Fruit fly (Drosophila melanogaster) whole organism, embryonic: ENCODE data around the gene pigs.

ENCODE experiments used
- Atf3 ChIP-seq: fragments of 200-800 bp; sonication (Bioruptor generic); optimal IDR thresholded peaks from 3 replicates; lab custom pipeline; 2016; ENCODE audit warnings: missing biosample characterization, missing genetic modification characterization
- Awh ChIP-seq: fragments of 200-800 bp; sonication (Bioruptor generic); IDR thresholded peaks from 2 replicates; pipeline ENCODE4, ENCODE4 v1.3.6; 2022; ENCODE audit warnings: missing biosample characterization, missing genetic modification characterization
- B-H1 ChIP-seq: fragments of 200-800 bp; sonication (Bioruptor generic); IDR thresholded peaks from 3 replicates; pipeline ENCODE4 v1.3.6; 2022; ENCODE audit warnings: missing biosample characterization, missing genetic modification characterization
- BEAF-32 ChIP-seq: fragments of 200-800 bp; sonication (Bioruptor generic); optimal IDR thresholded peaks from 3 replicates; lab custom pipeline; 2017; ENCODE audit warnings: missing biosample characterization, missing genetic modification characterization, mild to moderate bottlenecking, moderate library complexity, missing genetic modification reagents
- Blimp-1 ChIP-seq: fragments of 200-800 bp; sonication (Bioruptor generic); optimal IDR thresholded peaks from 3 replicates; lab custom pipeline; 2018; ENCODE audit warnings: missing biosample characterization, missing genetic modification characterization, mild to moderate bottlenecking, moderate library complexity, missing genetic modification reagents
- CG10959 ChIP-seq: fragments of 200-800 bp; sonication (Bioruptor generic); IDR thresholded peaks from 2 replicates; pipeline ENCODE4 v1.3.6; 2022; ENCODE audit warnings: missing biosample characterization, missing genetic modification characterization
- CG12769 ChIP-seq: fragments of 200-800 bp; sonication (Bioruptor generic); optimal IDR thresholded peaks from 2 replicates; lab custom pipeline; 2019; ENCODE audit warnings: missing biosample characterization, mild to moderate bottlenecking, missing genetic modification characterization, moderate library complexity
- CG13123 ChIP-seq: fragments of 200-800 bp; sonication (Bioruptor generic); optimal IDR thresholded peaks from 2 replicates; lab custom pipeline; 2016; ENCODE audit warnings: missing biosample characterization, missing genetic modification characterization
- CG13624 ChIP-seq: fragments of 200-800 bp; sonication (Bioruptor generic); optimal IDR thresholded peaks from 2 replicates; lab custom pipeline; 2016; ENCODE audit warnings: missing biosample characterization, missing genetic modification characterization
- CG14014 ChIP-seq: fragments of 200-800 bp; sonication (Bioruptor generic); IDR thresholded peaks from 2 replicates; pipeline ENCODE4 v1.3.6; 2022; ENCODE audit warnings: missing biosample characterization, missing genetic modification characterization
- CG14441 ChIP-seq: fragments of 200-800 bp; sonication (Bioruptor generic); IDR thresholded peaks from 2 replicates; pipeline ENCODE4 v1.3.6; 2022; ENCODE audit warnings: missing biosample characterization, missing genetic modification characterization
- CG15696 ChIP-seq: fragments of 200-800 bp; sonication (Bioruptor generic); optimal IDR thresholded peaks from 2 replicates; lab custom pipeline; 2019; ENCODE audit warnings: missing biosample characterization, mild to moderate bottlenecking, missing genetic modification characterization, moderate library complexity
- CG1603 ChIP-seq: fragments of 200-800 bp; sonication (Bioruptor generic); optimal IDR thresholded peaks from 2 replicates; lab custom pipeline; 2019; ENCODE audit warnings: missing biosample characterization, mild to moderate bottlenecking, missing genetic modification characterization, moderate library complexity
- CG16779 ChIP-seq: fragments of 200-800 bp; sonication (Bioruptor generic); IDR thresholded peaks from 2 replicates; pipeline ENCODE4 v1.3.6; 2022; ENCODE audit warnings: missing biosample characterization, missing genetic modification characterization
- CG16815 ChIP-seq: fragments of 200-800 bp; sonication (Bioruptor generic); optimal IDR thresholded peaks from 3 replicates; lab custom pipeline; 2017; ENCODE audit warnings: missing biosample characterization, mild to moderate bottlenecking, missing genetic modification characterization
- CG2202 ChIP-seq: fragments of 200-800 bp; sonication (Bioruptor generic); optimal IDR thresholded peaks from 2 replicates; lab custom pipeline; 2018; ENCODE audit warnings: missing biosample characterization, mild to moderate bottlenecking, missing genetic modification characterization
- CG2889 ChIP-seq: fragments of 200-800 bp; sonication (Bioruptor generic); IDR thresholded peaks from 3 replicates; pipeline ENCODE4 v1.3.6; 2022; ENCODE audit warnings: missing biosample characterization, missing genetic modification characterization
- CG30020 ChIP-seq: fragments of 200-800 bp; optimal IDR thresholded peaks from 2 replicates; lab custom pipeline; 2019; ENCODE audit warnings: missing biosample characterization, mild to moderate bottlenecking, missing genetic modification characterization, moderate library complexity
- CG3065 ChIP-seq: fragments of 200-800 bp; sonication (Bioruptor generic); optimal IDR thresholded peaks from 2 replicates; lab custom pipeline; 2016; ENCODE audit warnings: missing biosample characterization, missing genetic modification characterization
- CG34376 ChIP-seq: fragments of 200-800 bp; sonication (Bioruptor generic); optimal IDR thresholded peaks from 2 replicates; lab custom pipeline; 2018; ENCODE audit warnings: missing biosample characterization, mild to moderate bottlenecking, missing genetic modification characterization
- CG4424 ChIP-seq: fragments of 200-800 bp; sonication (Bioruptor generic); optimal IDR thresholded peaks from 3 replicates; lab custom pipeline; 2016; ENCODE audit warnings: missing biosample characterization, missing genetic modification characterization
- CG8944 ChIP-seq: fragments of 200-800 bp; sonication (Bioruptor generic); optimal IDR thresholded peaks from 3 replicates; lab custom pipeline; 2016; ENCODE audit warnings: missing biosample characterization, missing genetic modification characterization
- D ChIP-seq, 2 experiments: fragments of 200-800 bp in 1 of 2; fragments of >200 bp in 1 of 2; sonication (Bioruptor generic) in 1 of 2; optimal IDR thresholded peaks; 2 replicates in 1 of 2; 3 replicates in 1 of 2; lab custom pipeline; 2017; ENCODE audit warnings: mild to moderate bottlenecking in 1 of 2, missing biosample characterization in 1 of 2, missing genetic modification characterization in 1 of 2, missing genetic modification reagents in 1 of 2
- Dad ChIP-seq: fragments of 200-800 bp; sonication (Bioruptor generic); optimal IDR thresholded peaks from 3 replicates; lab custom pipeline; 2016; ENCODE audit warnings: missing biosample characterization, missing genetic modification characterization
- Dip3 ChIP-seq: fragments of 200-800 bp; sonication (Bioruptor generic); optimal IDR thresholded peaks from 3 replicates; lab custom pipeline; 2016; ENCODE audit warnings: missing biosample characterization, missing genetic modification characterization
- E2f2 ChIP-seq: fragments of 200-800 bp; sonication (Bioruptor generic); IDR thresholded peaks from 2 replicates; pipeline ENCODE4 v1.3.6; 2022; ENCODE audit warnings: missing biosample characterization, missing genetic modification characterization
- Fer2 ChIP-seq: fragments of 200-800 bp; sonication (Bioruptor generic); optimal IDR thresholded peaks from 2 replicates; lab custom pipeline; 2018; ENCODE audit warnings: missing biosample characterization, mild to moderate bottlenecking, missing genetic modification characterization, moderate library complexity
- Hand ChIP-seq: fragments of 200-800 bp; sonication (Bioruptor generic); optimal IDR thresholded peaks from 2 replicates; lab custom pipeline; 2017; ENCODE audit warnings: mild to moderate bottlenecking, missing biosample characterization, missing genetic modification reagents, missing genetic modification characterization
- Hey ChIP-seq: fragments of 200-800 bp; sonication (Bioruptor generic); optimal IDR thresholded peaks from 3 replicates; lab custom pipeline; 2018; ENCODE audit warnings: missing biosample characterization, mild to moderate bottlenecking, missing genetic modification characterization
- Nf-YB ChIP-seq: fragments of 200-800 bp; sonication (Bioruptor generic); optimal IDR thresholded peaks from 3 replicates; lab custom pipeline; 2019; ENCODE audit warnings: missing biosample characterization, mild to moderate bottlenecking, missing genetic modification characterization, moderate library complexity
- Pdp1 ChIP-seq, 2 experiments: fragments of 200-800 bp; sonication (Bioruptor generic); optimal IDR thresholded peaks; 3 replicates each; lab custom pipeline; 2016; ENCODE audit warnings: missing biosample characterization in 2 of 2, missing genetic modification characterization in 2 of 2, mild to moderate bottlenecking in 1 of 2, moderate library complexity in 1 of 2
- Rx ChIP-seq: fragments of 200-800 bp; sonication (Bioruptor generic); IDR thresholded peaks from 2 replicates; pipeline ENCODE4 v1.3.6; 2022; ENCODE audit warnings: missing biosample characterization, missing genetic modification characterization
- Sox102F ChIP-seq: fragments of 200-800 bp; sonication (Bioruptor generic); optimal IDR thresholded peaks from 2 replicates; lab custom pipeline; 2018; ENCODE audit warnings: missing biosample characterization, mild to moderate bottlenecking, missing genetic modification characterization, moderate library complexity
- Sry-δ ChIP-seq: fragments of 200-800 bp; sonication (Bioruptor generic); optimal IDR thresholded peaks from 2 replicates; lab custom pipeline; 2016; ENCODE audit warnings: missing biosample characterization, missing genetic modification characterization
- TFAM ChIP-seq: fragments of 200-800 bp; sonication (Bioruptor generic); optimal IDR thresholded peaks from 2 replicates; lab custom pipeline; 2017; ENCODE audit warnings: missing biosample characterization, missing genetic modification characterization, inconsistent platforms
- ap ChIP-seq: fragments of 200-800 bp; sonication (Bioruptor generic); IDR thresholded peaks from 2 replicates; pipeline ENCODE4 v1.3.6; 2022; ENCODE audit warnings: missing biosample characterization, missing genetic modification characterization
- corto ChIP-seq: fragments of 200-800 bp; sonication (Bioruptor generic); optimal IDR thresholded peaks from 2 replicates; lab custom pipeline; 2016; ENCODE audit warnings: missing biosample characterization, mild to moderate bottlenecking, missing genetic modification characterization, moderate library complexity
- crc ChIP-seq: fragments of 200-800 bp; sonication (Bioruptor generic); optimal IDR thresholded peaks from 2 replicates; lab custom pipeline; 2016; ENCODE audit warnings: missing biosample characterization, missing genetic modification characterization
- emc ChIP-seq: fragments of 200-800 bp; sonication (Bioruptor generic); optimal IDR thresholded peaks from 2 replicates; lab custom pipeline; 2016; ENCODE audit warnings: missing biosample characterization, missing genetic modification characterization
- fd96Cb ChIP-seq: fragments of 200-800 bp; sonication (Bioruptor generic); optimal IDR thresholded peaks from 2 replicates; lab custom pipeline; 2018; ENCODE audit warnings: missing biosample characterization, mild to moderate bottlenecking, missing genetic modification characterization, moderate library complexity
- ham ChIP-seq: fragments of 200-800 bp; sonication (Bioruptor generic); IDR thresholded peaks from 2 replicates; pipeline ENCODE4 v1.3.6; 2022; ENCODE audit warnings: missing biosample characterization, missing genetic modification characterization
- lab ChIP-seq: fragments of 200-800 bp; sonication (Bioruptor generic); optimal IDR thresholded peaks from 3 replicates; lab custom pipeline; 2017; ENCODE audit warnings: missing biosample characterization, missing genetic modification characterization, mild to moderate bottlenecking, moderate library complexity, missing genetic modification reagents
- otp ChIP-seq: fragments of 200-800 bp; sonication (Bioruptor generic); IDR thresholded peaks from 3 replicates; pipeline ENCODE4, ENCODE4 v1.3.6; 2022; ENCODE audit warnings: missing biosample characterization, missing genetic modification characterization
- pnt ChIP-seq: fragments of 200-800 bp; sonication (Bioruptor generic); optimal IDR thresholded peaks from 3 replicates; lab custom pipeline; 2016; ENCODE audit warnings: missing biosample characterization, missing genetic modification characterization
- repo ChIP-seq: fragments of 200-800 bp; sonication (Bioruptor generic); optimal IDR thresholded peaks from 2 replicates; lab custom pipeline; 2016; ENCODE audit warnings: missing biosample characterization, missing genetic modification characterization
- sim ChIP-seq: fragments of 200-800 bp; sonication (Bioruptor generic); IDR thresholded peaks from 2 replicates; pipeline ENCODE4 v1.3.6; 2022; ENCODE audit warnings: missing biosample characterization, missing genetic modification characterization
- tx ChIP-seq: fragments of 200-800 bp; sonication (Bioruptor generic); optimal IDR thresholded peaks from 2 replicates; lab custom pipeline; 2016; ENCODE audit warnings: missing biosample characterization, missing genetic modification characterization
- usp ChIP-seq: fragments of >200 bp; optimal IDR thresholded peaks from 2 replicates; lab custom pipeline; 2017; ENCODE audit warnings: missing biosample characterization, missing genetic modification characterization
- z ChIP-seq: fragments of 200-800 bp; sonication (Bioruptor generic); IDR thresholded peaks from 3 replicates; pipeline ENCODE4 v1.3.6; 2022; ENCODE audit warnings: missing biosample characterization, missing genetic modification characterization

Gene pigs

DNA sequence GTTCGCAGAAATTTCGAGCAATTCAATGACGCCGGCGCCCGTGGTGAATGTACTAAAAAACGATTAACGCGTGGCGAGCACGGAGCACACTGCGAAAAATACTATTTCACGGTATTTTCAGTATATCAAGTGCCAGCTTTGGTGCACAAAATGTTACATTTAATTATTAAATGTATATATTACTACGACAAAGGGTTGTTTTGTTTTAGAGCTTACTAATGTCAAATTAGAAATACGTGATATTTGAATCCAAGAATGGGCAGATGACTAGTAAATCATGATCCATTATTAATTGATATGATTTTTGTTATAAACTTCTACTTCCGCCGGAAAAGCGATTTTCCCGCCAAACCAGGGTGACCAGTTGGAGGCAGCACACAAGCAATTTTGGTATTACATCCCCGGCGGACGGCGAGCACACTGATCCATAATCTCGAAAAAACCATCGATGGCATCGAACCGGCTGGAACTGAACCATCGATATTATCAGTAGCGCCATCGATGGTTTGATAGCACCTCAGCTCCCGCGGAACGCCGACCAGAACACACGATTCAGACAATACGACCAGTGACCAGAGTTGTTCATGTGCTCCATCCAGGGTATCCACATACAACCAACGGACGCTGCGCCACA lies 54.5 kb downstream of the pigs start, which contains the start of the genes CG3226 and Cdc7 (continued):
- TF ChIP-seq B-H1 (GFP tag; lab: Robert Waterston, UW) (peak; percentile 33; the same call in 1 of the 3 replicates), Hand (GFP tag; lab: Kevin White, UChicago) (peak; percentile 65), CG1603 (tag; lab: Kevin White, UChicago) (peak; percentile 73), CG34376 (GFP tag; lab: Kevin White, UChicago) (peak; percentile 93), Sox102F (GFP tag; lab: Kevin White, UChicago) (peak; percentile 27), Nf-YB (peak; percentile 59), CG16815 (GFP tag; lab: Kevin White, UChicago) (no peak), CG14014 (GFP tag; lab: Robert Waterston, UW) (peak; percentile 46; the same call in 1 of the 2 replicates), Hey (tag; lab: Kevin White, UChicago) (peak; percentile 40), fd96Cb (tag; lab: Kevin White, UChicago) (no peak), E2f2 (peak; percentile 77), ham (GFP tag; lab: Robert Waterston, UW) (no peak), CG14441 (GFP tag; lab: Robert Waterston, UW) (peak; percentile 44; the same call in 1 of the 2 replicates), Blimp-1 (GFP tag; lab: Kevin White, UChicago) (peak; percentile 19), D (optimal IDR thresholded peaks at IDR 0.05; lab: Kevin White, UChicago) (no peak), D (GFP tag; optimal IDR thresholded peaks at IDR 0.05; lab: Kevin White, UChicago) (peak; percentile 43), CG30020 (tag; lab: Kevin White, UChicago) (peak; percentile 61), usp (no peak), BEAF-32 (GFP tag; lab: Kevin White, UChicago) (peak; percentile 75), Sry-δ (GFP tag; lab: Kevin White, UChicago) (peak; percentile 73), CG10959 (GFP tag; lab: Robert Waterston, UW) (no peak), Atf3 (peak; percentile 6), lab (peak; percentile 90), sim (GFP tag; lab: Robert Waterston, UW) (no peak), CG2202 (tag; lab: Kevin White, UChicago) (peak; percentile 58), CG15696 (peak; percentile 10), Pdp1 (GFP tag; optimal IDR thresholded peaks at IDR 0.05; lab: Kevin White, UChicago) (peak; percentile 31 to 43), CG3065 (GFP tag; lab: Kevin White, UChicago) (peak; percentile 5), CG13624 (GFP tag; lab: Kevin White, UChicago) (peak; percentile 48), TFAM (peak; percentile 10), z (no peak), CG8944 (peak; percentile 13), corto (GFP tag; lab: Kevin White, UChicago) (no peak), Dip3 (GFP tag; lab: Kevin White, UChicago) (peak; percentile 28), Fer2 (peak; percentile 67), tx (no peak), CG12769 (peak; percentile 66), CG16779 (GFP tag; lab: Robert Waterston, UW) (no peak), pnt (no peak), CG4424 (GFP tag; lab: Kevin White, UChicago) (peak; percentile 72), repo (GFP tag; lab: Kevin White, UChicago) (peak; percentile 35), Dad (peak; percentile 43), Awh (GFP tag; lab: Robert Waterston, UW) (no peak), CG2889 (GFP tag; lab: Robert Waterston, UW) (no peak), otp (GFP tag; lab: Robert Waterston, UW) (0 out of 3 replicates have a peak, but pooled peaks have one; percentile 36), ap (GFP tag; lab: Robert Waterston, UW) (peak; percentile 26; the same call in 1 of the 2 replicates), Rx (peak; percentile 43; the same call in 1 of the 2 replicates), CG13123 (no peak), emc (GFP tag; lab: Kevin White, UChicago) (peak; percentile 41), crc (no peak)
